Worm (Caenorhabditis elegans) whole organism, young adult: ENCODE data around the gene dnj-15.
"Not testable (repeated sequence)": the region's sequence is repeated elsewhere in the genome, so short reads cannot be mapped to it uniquely, and the experiment has no call there.

Experiments used
- B0261.1 ChIP-seq: sonication (generic microtip); optimal IDR thresholded peaks from 2 replicates; lab custom pipeline; 2016; ENCODE audit warnings: mild to moderate bottlenecking, missing genetic modification characterization, moderate library complexity, missing compliant biosample characterization
- F33H1.4 ChIP-seq: fragments of 200-800 bp; sonication (Bioruptor generic); IDR thresholded peaks from 2 replicates; pipeline ENCODE4 v1.3.6; 2022; ENCODE audit warnings: missing genetic modification reagents, missing genetic modification characterization, missing compliant biosample characterization
- F37B4.10 ChIP-seq: fragments of 200-800 bp; sonication (Bioruptor generic); IDR thresholded peaks from 2 replicates; pipeline ENCODE4 v1.3.6; 2022; ENCODE audit warnings: missing genetic modification characterization, missing compliant biosample characterization
- T07F8.4 ChIP-seq: sonication (generic microtip); optimal IDR thresholded peaks from 2 replicates; lab custom pipeline; 2016; ENCODE audit warnings: mild to moderate bottlenecking, missing genetic modification characterization, moderate library complexity, missing compliant biosample characterization
- T26A5.8 ChIP-seq: sonication (generic microtip); optimal IDR thresholded peaks from 2 replicates; lab custom pipeline; 2016; ENCODE audit warnings: missing genetic modification characterization, missing compliant biosample characterization
- Y53G8AR.9 ChIP-seq: fragments of 200-800 bp; sonication (Bioruptor generic); conservative IDR thresholded peaks from 2 replicates; pipeline ENCODE4 v1.3.6; 2022; ENCODE audit warnings: missing genetic modification reagents, missing genetic modification characterization, missing compliant biosample characterization
- akir-1 ChIP-seq: fragments of 200-800 bp; sonication (Bioruptor generic); optimal IDR thresholded peaks from 2 replicates; lab custom pipeline; 2018; ENCODE audit warnings: mild to moderate bottlenecking, missing genetic modification characterization, moderate library complexity, missing compliant biosample characterization
- ama-1 ChIP-seq, 3 experiments: fragments of 150-350 bp in 1 of 3; sonication (generic microtip) in 2 of 3; optimal IDR thresholded peaks; 2 replicates each; lab custom pipeline; 2014 to 2018; ENCODE audit warnings: missing biosample characterization in 2 of 3, missing genetic modification characterization in 2 of 3, missing genetic modification reagents in 2 of 3
- aptf-3 ChIP-seq: fragments of 200-800 bp; sonication (Bioruptor generic); IDR thresholded peaks from 2 replicates; pipeline ENCODE4 v1.3.6; 2022; ENCODE audit warnings: missing genetic modification characterization, missing compliant biosample characterization
- bed-1 ChIP-seq: fragments of 200-800 bp; sonication (Bioruptor generic); IDR thresholded peaks from 2 replicates; pipeline ENCODE4 v1.3.6; 2022; ENCODE audit warnings: missing genetic modification reagents, missing genetic modification characterization, missing compliant biosample characterization
- ccch-3 ChIP-seq: fragments of 200-800 bp; sonication (Bioruptor generic); optimal IDR thresholded peaks from 2 replicates; lab custom pipeline; 2018; ENCODE audit warnings: mild to moderate bottlenecking, missing genetic modification characterization, missing compliant biosample characterization
- ceh-40 ChIP-seq: fragments of 200-800 bp; sonication (Bioruptor generic); IDR thresholded peaks from 2 replicates; pipeline ENCODE4 v1.3.6; 2022; ENCODE audit warnings: missing genetic modification characterization, missing compliant biosample characterization
- chd-7 ChIP-seq: sonication (generic microtip); optimal IDR thresholded peaks from 2 replicates; lab custom pipeline; 2016; ENCODE audit warnings: mild to moderate bottlenecking, missing genetic modification characterization, moderate library complexity, missing compliant biosample characterization
- die-1 ChIP-seq: sonication (generic microtip); optimal IDR thresholded peaks from 2 replicates; lab custom pipeline; 2016; ENCODE audit warnings: missing genotype, mild to moderate bottlenecking, missing genetic modification characterization, missing compliant biosample characterization
- dpff-1 ChIP-seq: sonication (generic microtip); optimal IDR thresholded peaks from 2 replicates; lab custom pipeline; 2017; ENCODE audit warnings: mild to moderate bottlenecking, missing genetic modification characterization, missing compliant biosample characterization
- efl-1 ChIP-seq: fragments of 150-350 bp; optimal IDR thresholded peaks from 2 replicates; lab custom pipeline; 2014; ENCODE audit warnings: missing biosample characterization, missing genetic modification reagents, missing genetic modification characterization
- egl-44 ChIP-seq: fragments of 200-800 bp; sonication (Bioruptor generic); IDR thresholded peaks from 2 replicates; pipeline ENCODE4 v1.3.6; 2022; ENCODE audit warnings: missing genetic modification reagents, missing genetic modification characterization, missing compliant biosample characterization
- egrh-3 ChIP-seq: fragments of 200-800 bp; sonication (Bioruptor generic); IDR thresholded peaks from 2 replicates; pipeline ENCODE4 v1.3.6; 2022; ENCODE audit warnings: missing genetic modification reagents, missing genetic modification characterization, missing compliant biosample characterization
- ekl-4 ChIP-seq: fragments of 200-800 bp; sonication (Bioruptor generic); IDR thresholded peaks from 2 replicates; pipeline ENCODE4 v1.3.6; 2022; ENCODE audit warnings: missing genetic modification reagents, missing genetic modification characterization, missing compliant biosample characterization
- ets-4 ChIP-seq: fragments of 200-800 bp; sonication (Bioruptor generic); optimal IDR thresholded peaks from 2 replicates; lab custom pipeline; 2018; ENCODE audit warnings: mild to moderate bottlenecking, missing genetic modification characterization, missing compliant biosample characterization
- fkh-3 ChIP-seq: sonication (generic microtip); optimal IDR thresholded peaks from 2 replicates; lab custom pipeline; 2016; ENCODE audit warnings: mild to moderate bottlenecking, missing genetic modification characterization, missing compliant biosample characterization
- let-607 ChIP-seq, 2 experiments: fragments of 200-800 bp in 1 of 2; sonication (Bioruptor generic) in 1 of 2; sonication (generic microtip) in 1 of 2; optimal IDR thresholded peaks; 2 replicates each; lab custom pipeline; 2016 to 2018; ENCODE audit warnings: mild to moderate bottlenecking in 2 of 2, missing compliant biosample characterization in 2 of 2, missing genetic modification characterization in 2 of 2, moderate library complexity in 2 of 2, missing genotype in 1 of 2
- lin-35 ChIP-seq, 3 experiments: fragments of 150-350 bp in 2 of 3; sonication (generic microtip) in 1 of 3; optimal IDR thresholded peaks; 2 replicates each; lab custom pipeline; 2014 to 2018; ENCODE audit warnings: missing biosample characterization in 3 of 3, missing genetic modification characterization in 3 of 3, missing genetic modification reagents in 3 of 3
- lsl-1 ChIP-seq: fragments of 200-800 bp; sonication (Bioruptor generic); optimal IDR thresholded peaks from 2 replicates; lab custom pipeline; 2018; ENCODE audit warnings: mild to moderate bottlenecking, missing genetic modification characterization, moderate library complexity, missing compliant biosample characterization
- mxl-1 ChIP-seq: sonication (generic microtip); optimal IDR thresholded peaks from 2 replicates; lab custom pipeline; 2016; ENCODE audit warnings: missing genetic modification characterization, missing compliant biosample characterization
- nhr-120 ChIP-seq: fragments of 200-800 bp; sonication (Bioruptor generic); IDR thresholded peaks from 2 replicates; pipeline ENCODE4 v1.3.6; 2022; ENCODE audit warnings: missing genetic modification characterization, missing compliant biosample characterization
- nhr-80 ChIP-seq: sonication (generic microtip); optimal IDR thresholded peaks from 2 replicates; lab custom pipeline; 2016; ENCODE audit warnings: missing genetic modification characterization, missing compliant biosample characterization
- pbrm-1 ChIP-seq: fragments of 200-800 bp; sonication (Bioruptor generic); IDR thresholded peaks from 2 replicates; pipeline ENCODE4 v1.3.6; 2022; ENCODE audit warnings: missing genetic modification reagents, missing genetic modification characterization, missing compliant biosample characterization
- rcor-1 ChIP-seq: fragments of 200-800 bp; sonication (Bioruptor generic); IDR thresholded peaks from 2 replicates; pipeline ENCODE4 v1.3.6; 2022; ENCODE audit warnings: missing genetic modification reagents, missing genetic modification characterization, missing compliant biosample characterization
- repo-1 ChIP-seq: sonication (generic microtip); optimal IDR thresholded peaks from 2 replicates; lab custom pipeline; 2017; ENCODE audit warnings: mild to moderate bottlenecking, missing genetic modification characterization, missing compliant biosample characterization
- ztf-18 ChIP-seq: sonication (generic microtip); optimal IDR thresholded peaks from 2 replicates; lab custom pipeline; 2016; ENCODE audit warnings: missing genotype, mild to moderate bottlenecking, missing genetic modification characterization, missing compliant biosample characterization
- ztf-22 ChIP-seq: fragments of 200-800 bp; sonication (Bioruptor generic); optimal IDR thresholded peaks from 2 replicates; lab custom pipeline; 2018; ENCODE audit warnings: mild to moderate bottlenecking, missing genetic modification characterization, moderate library complexity, missing compliant biosample characterization
- ztf-6 ChIP-seq: fragments of 200-800 bp; sonication (Bioruptor generic); IDR thresholded peaks from 2 replicates; pipeline ENCODE4 v1.3.6; 2022; ENCODE audit warnings: missing genetic modification reagents, missing genetic modification characterization, missing compliant biosample characterization

Gene dnj-15

ce11 chrIV:4140265-4140664, 35.9 kb upstream of the dnj-15 start, which contains the start of gene F49F1.18:
F49F1.18 (minus strand) TSS chrIV:4140365.
- no peak for TF ChIP-seq pbrm-1 (GFP tag; lab: Robert Waterston, UW)

ce11 chrIV:4141311-4141710, 34.9 kb upstream of the dnj-15 start, which contains the start of gene F49F1.11:
F49F1.11 (minus strand) TSS chrIV:4141411.
- TF ChIP-seq chd-7 (no peak), ceh-40 (GFP tag; lab: Robert Waterston, UW) (no peak), bed-1 (GFP tag; lab: Robert Waterston, UW) (no peak), die-1 (no peak), akir-1 (GFP tag; lab: Kevin White, UChicago) (no peak), F33H1.4 (no peak), ekl-4 (no peak)

ce11 chrIV:4142986-4143385, 33.2 kb upstream of the dnj-15 start, which contains the start of gene F49F1.12:
F49F1.12 (minus strand) TSS chrIV:4143086.
- not testable (repeated sequence) for TF ChIP-seq ztf-6; mxl-1 (tag; lab: Kevin White, UChicago); nhr-120 (GFP tag; lab: Robert Waterston, UW)

- TF ChIP-seq egl-44 (GFP tag; lab: Robert Waterston, UW) (no peak), egrh-3 (GFP tag; lab: Robert Waterston, UW) (no peak), repo-1 (no peak), rcor-1 (GFP tag; lab: Robert Waterston, UW) (no peak), ama-1 (optimal IDR thresholded peaks at IDR 0.05; lab: Kevin White, UChicago) (no peak), ama-1 (GFP tag; optimal IDR thresholded peaks at IDR 0.05; lab: Kevin White, UChicago) (no peak), ets-4 (no peak), ccch-3 (GFP tag; lab: Kevin White, UChicago) (no peak), Y53G8AR.9 (GFP tag; lab: Robert Waterston, UW) (no peak), lin-35 (GFP tag; optimal IDR thresholded peaks at IDR 0.05; lab: Kevin White, UChicago) (no peak), fkh-3 (tag; lab: Kevin White, UChicago) (no peak), F37B4.10 (GFP tag; lab: Robert Waterston, UW) (no peak), T07F8.4 (tag; lab: Kevin White, UChicago) (no peak), efl-1 (GFP tag; lab: Kevin White, UChicago) (no peak), lsl-1 (no peak), dpff-1 (tag; lab: Kevin White, UChicago) (no peak), let-607 (tag; optimal IDR thresholded peaks at IDR 0.05; lab: Kevin White, UChicago) (no peak)
These were observed 31.4 kb upstream of the dnj-15 start, which contains the start of gene R07C12.3 for ce11 chrIV:4144784-4145183. R07C12.3 (plus strand) TSS chrIV:4145084.

ce11 chrIV:4147891-4148290, 28.3 kb upstream of the dnj-15 start:
- TF ChIP-seq B0261.1 (tag; lab: Kevin White, UChicago) (no peak), ztf-22 (GFP tag; lab: Kevin White, UChicago) (no peak), nhr-80 (peak; percentile 77), T26A5.8 (no peak), ztf-18 (no peak), aptf-3 (GFP tag; lab: Robert Waterston, UW) (no peak)
